Fruit fly (Drosophila melanogaster): Measurements from ENCODE around the gene CG7988.

Gene CG7988

dm6 chr3R:18243718-18244170, 23.4 kb downstream of the CG7988 start (continued):
- TF ChIP-seq Scr (GFP tag; IDR thresholded peaks at IDR 0.05; ENCODE audit: partially characterized antibody) (no peak), CG2199 (GFP tag; IDR thresholded peaks at IDR 0.05) (no peak), dan (GFP tag; IDR thresholded peaks at IDR 0.05) (no peak), Usf (GFP tag; optimal IDR thresholded peaks at IDR 0.05) (no peak), CG32772 (GFP tag; IDR thresholded peaks at IDR 0.05) (no peak), CG34224 (GFP tag; IDR thresholded peaks at IDR 0.05; ENCODE audit: partially characterized antibody) (no peak), oc (tag; optimal IDR thresholded peaks at IDR 0.05) (no peak), Gug (GFP tag; IDR thresholded peaks at IDR 0.05) (peak; percentile 21; the same call in 1 of the 4 replicates), Taf1 (GFP tag; IDR thresholded peaks at IDR 0.05) (no peak), Fer3 (tag; optimal IDR thresholded peaks at IDR 0.05) (no peak), CG11504 (tag; optimal IDR thresholded peaks at IDR 0.05) (no peak), trem (tag; optimal IDR thresholded peaks at IDR 0.05) (no peak), cwo (GFP tag; optimal IDR thresholded peaks at IDR 0.05) (no peak), wek (GFP tag; optimal IDR thresholded peaks at IDR 0.05) (no peak), da (GFP tag; optimal IDR thresholded peaks at IDR 0.05) (no peak), CG10979 (tag; optimal IDR thresholded peaks at IDR 0.05) (no peak), Trl (optimal IDR thresholded peaks at IDR 0.05) (no peak), Trl (GFP tag; optimal IDR thresholded peaks at IDR 0.05) (no peak), CG18011 (GFP tag; optimal IDR thresholded peaks at IDR 0.05) (no peak), Dip3 (GFP tag; optimal IDR thresholded peaks at IDR 0.05) (no peak), ATbp (GFP tag; optimal IDR thresholded peaks at IDR 0.05) (no peak), Med (GFP tag) (peak; percentile 83), pzg (GFP tag; optimal IDR thresholded peaks at IDR 0.05) (no peak), CG3281 (GFP tag; optimal IDR thresholded peaks at IDR 0.05) (peak; percentile 8), CG18476 (GFP tag; optimal IDR thresholded peaks at IDR 0.05) (no peak), Gsc (GFP tag; IDR thresholded peaks at IDR 0.05) (no peak), CkIIα-i1 (GFP tag; IDR thresholded peaks at IDR 0.05) (no peak), wor (GFP tag; IDR thresholded peaks at IDR 0.05) (no peak), dmrt11E (tag; optimal IDR thresholded peaks at IDR 0.05) (no peak), CG7372 (GFP tag; IDR thresholded peaks at IDR 0.05) (no peak), Nf-YA (GFP tag; IDR thresholded peaks at IDR 0.05) (no peak), Fer2 (tag; optimal IDR thresholded peaks at IDR 0.05) (no peak), Dip2 (GFP tag; IDR thresholded peaks at IDR 0.05) (no peak), CG10321 (GFP tag; IDR thresholded peaks at IDR 0.05) (no peak), CG4820 (GFP tag; optimal IDR thresholded peaks at IDR 0.05) (no peak), fu2 (GFP tag; optimal IDR thresholded peaks at IDR 0.05) (no peak), CG7271 (tag; optimal IDR thresholded peaks at IDR 0.05) (no peak), ranshi (GFP tag; IDR thresholded peaks at IDR 0.05) (no peak), MESR4 (GFP tag; optimal IDR thresholded peaks at IDR 0.05) (no peak), Oli (tag; optimal IDR thresholded peaks at IDR 0.05) (no peak), Stat92E (GFP tag; optimal IDR thresholded peaks at IDR 0.05) (no peak), HLH3B (GFP tag; IDR thresholded peaks at IDR 0.05) (no peak), cas (GFP tag; IDR thresholded peaks at IDR 0.05) (no peak), CG32767 (GFP tag; IDR thresholded peaks at IDR 0.05) (no peak), dati (GFP tag; IDR thresholded peaks at IDR 0.05) (no peak), gsb-n (tag; optimal IDR thresholded peaks at IDR 0.05) (no peak), gcm (GFP tag; optimal IDR thresholded peaks at IDR 0.05) (no peak), fd3F (GFP tag; optimal IDR thresholded peaks at IDR 0.05) (no peak), CG7963 (GFP tag; IDR thresholded peaks at IDR 0.05; ENCODE audit: partially characterized antibody) (no peak), CG2116 (GFP tag; optimal IDR thresholded peaks at IDR 0.05) (no peak), CG13424 (tag; optimal IDR thresholded peaks at IDR 0.05) (no peak), CG3163 (GFP tag; optimal IDR thresholded peaks at IDR 0.05) (no peak)

Measured in whole organism, embryonic.